Worm (Caenorhabditis elegans): Measurements from ENCODE around the gene mltn-12.

DNA sequence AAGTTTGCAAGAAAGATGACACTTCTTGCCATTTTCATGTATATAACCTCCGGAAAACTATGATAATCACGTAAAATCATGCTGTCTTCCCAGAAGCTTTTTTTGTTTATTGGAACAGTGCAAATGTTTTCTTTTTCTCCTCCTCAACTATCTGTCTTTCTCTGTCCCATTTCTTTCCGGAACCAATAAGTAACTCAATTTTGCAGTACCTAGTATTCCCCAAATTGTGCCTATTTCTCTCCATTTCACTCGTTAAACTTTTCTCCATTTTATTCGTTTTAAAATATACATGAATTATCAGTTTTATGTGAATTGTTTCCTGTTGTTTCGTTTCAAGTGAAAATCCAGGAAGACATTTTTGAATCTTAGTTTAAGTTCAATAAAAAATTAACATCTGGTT, 49.5 kb upstream of the mltn-12 start:
- TF ChIP-seq ets-4 (tag; optimal IDR thresholded peaks at IDR 0.05) (no peak), nfya-1 (tag; optimal IDR thresholded peaks at IDR 0.05) (no peak), unc-86 (tag; optimal IDR thresholded peaks at IDR 0.05) (no peak), che-1 (tag; optimal IDR thresholded peaks at IDR 0.05) (no peak), ama-1 (optimal IDR thresholded peaks at IDR 0.05) (no peak), pag-3 (tag; optimal IDR thresholded peaks at IDR 0.05; ENCODE audit: borderline replicate concordance) (no peak)
